Fruit fly (Drosophila melanogaster) whole organism, adult: ENCODE results near the gene CG7164.
"Not testable (repeated sequence)": the region's sequence is repeated elsewhere in the genome, so short reads cannot be mapped to it uniquely, and the experiment has no call there.

Source experiments
- CG12768 ChIP-seq: fragments of 200-800 bp; sonication (Bioruptor generic); optimal IDR thresholded peaks from 2 replicates; lab custom pipeline; 2017; ENCODE audit warnings: missing biosample characterization, missing genetic modification characterization, mild to moderate bottlenecking, moderate library complexity, missing genetic modification reagents
- CG33017 ChIP-seq: fragments of 200-800 bp; sonication (Bioruptor generic); optimal IDR thresholded peaks from 2 replicates; lab custom pipeline; 2018; ENCODE audit warnings: missing biosample characterization, mild to moderate bottlenecking, missing genetic modification characterization, moderate library complexity
- CG7045 ChIP-seq: fragments of 200-800 bp; sonication (Bioruptor generic); optimal IDR thresholded peaks from 2 replicates; lab custom pipeline; 2017; ENCODE audit warnings: missing biosample characterization, mild to moderate bottlenecking, missing genetic modification characterization
- CG7101 ChIP-seq: fragments of 200-800 bp; sonication (Bioruptor generic); optimal IDR thresholded peaks from 2 replicates; lab custom pipeline; 2018; ENCODE audit warnings: missing biosample characterization, mild to moderate bottlenecking, missing genetic modification characterization, moderate library complexity
- Clk ChIP-seq: fragments of 200-800 bp; sonication (Bioruptor generic); optimal IDR thresholded peaks from 2 replicates; lab custom pipeline; 2017; ENCODE audit warnings: missing biosample characterization, missing genetic modification characterization
- bab1 ChIP-seq: fragments of 200-800 bp; sonication (Bioruptor generic); optimal IDR thresholded peaks from 3 replicates; lab custom pipeline; 2019; ENCODE audit warnings: missing biosample characterization, mild to moderate bottlenecking, missing genetic modification characterization, moderate library complexity
- cic ChIP-seq: fragments of 200-800 bp; sonication (Bioruptor generic); optimal IDR thresholded peaks from 2 replicates; lab custom pipeline; 2017; ENCODE audit warnings: missing biosample characterization, mild to moderate bottlenecking, missing genetic modification characterization, moderate library complexity
- kay ChIP-seq: fragments of 200-800 bp; sonication (Bioruptor generic); peaks from one replicate; lab custom pipeline; 2016; ENCODE audit warnings: missing biosample characterization, missing genetic modification characterization, borderline replicate concordance
- pad ChIP-seq: fragments of 200-800 bp; sonication (Bioruptor generic); optimal IDR thresholded peaks from 3 replicates; lab custom pipeline; 2017; ENCODE audit warnings: missing biosample characterization, missing genetic modification characterization, mild to moderate bottlenecking, moderate library complexity, missing genetic modification reagents
- tj ChIP-seq: fragments of 200-800 bp; sonication (Bioruptor generic); optimal IDR thresholded peaks from 3 replicates; lab custom pipeline; 2017; ENCODE audit warnings: missing biosample characterization, mild to moderate bottlenecking, missing genetic modification characterization, moderate library complexity

- not testable (repeated sequence) for TF ChIP-seq CG12768 (GFP tag; lab: Kevin White, UChicago); bab1 (GFP tag; lab: Kevin White, UChicago); pad (GFP tag; lab: Kevin White, UChicago); kay; CG7045; CG7101 (tag; lab: Kevin White, UChicago); cic (GFP tag; lab: Kevin White, UChicago); CG33017 (tag; lab: Kevin White, UChicago); tj; Clk
These were observed 42.6 kb upstream of the CG7164 start, which contains the start of gene CG31904 for dm6 chr2L:7738709-7739108.
